Worm (Caenorhabditis elegans): ENCODE results near the gene zip-5.

The zip-5 gene

ce11 chrV:13243205-13243604 is 21.1 kb upstream of the zip-5 start:
- no peak for TF ChIP-seq ceh-31 (tag; optimal IDR thresholded peaks at IDR 0.05)

ce11 chrV:13249436-13249835 is 14.9 kb upstream of the zip-5 start, which contains the start of gene odr-3:
Gene odr-3 (minus strand): TSS chrV:13249536.
- TF ChIP-seq ceh-30 (tag; optimal IDR thresholded peaks at IDR 0.05) (no peak), rnt-1 (tag; optimal IDR thresholded peaks at IDR 0.05) (no peak), K02D7.2 (tag; optimal IDR thresholded peaks at IDR 0.05) (no peak), ceh-45 (GFP tag; IDR thresholded peaks at IDR 0.05) (no peak), ceh-18 (tag; optimal IDR thresholded peaks at IDR 0.05) (no peak), mec-3 (tag; optimal IDR thresholded peaks at IDR 0.05; ENCODE audit: borderline replicate concordance) (no peak), sox-4 (tag; optimal IDR thresholded peaks at IDR 0.05) (no peak), unc-42 (tag; optimal IDR thresholded peaks at IDR 0.05) (no peak), dmd-4 (tag; optimal IDR thresholded peaks at IDR 0.05; ENCODE audit: borderline replicate concordance) (no peak), tbx-2 (tag; optimal IDR thresholded peaks at IDR 0.05) (no peak), F13H6.1 (tag; optimal IDR thresholded peaks at IDR 0.05) (no peak)

- TF ChIP-seq lin-11 (tag; optimal IDR thresholded peaks at IDR 0.05) (no peak), pha-2 (tag; optimal IDR thresholded peaks at IDR 0.05) (no peak), hlh-30 (tag; optimal IDR thresholded peaks at IDR 0.05; ENCODE audit: insufficient read depth) (no peak), fkh-6 (tag; optimal IDR thresholded peaks at IDR 0.05) (no peak), pha-4 (tag; optimal IDR thresholded peaks at IDR 0.05) (no peak), K09A11.1 (tag; optimal IDR thresholded peaks at IDR 0.05; ENCODE audit: insufficient read depth) (no peak), unc-55 (GFP tag; optimal IDR thresholded peaks at IDR 0.05) (no peak), odd-2 (tag; optimal IDR thresholded peaks at IDR 0.05) (no peak), pag-3 (tag; optimal IDR thresholded peaks at IDR 0.05; ENCODE audit: borderline replicate concordance) (no peak), ceh-6 (GFP tag; optimal IDR thresholded peaks at IDR 0.05) (no peak), madf-2 (tag; optimal IDR thresholded peaks at IDR 0.05) (no peak), syd-9 (tag; optimal IDR thresholded peaks at IDR 0.05) (no peak), ref-2 (tag; optimal IDR thresholded peaks at IDR 0.05) (no peak), ahr-1 (tag; optimal IDR thresholded peaks at IDR 0.05) (no peak), elt-4 (tag; optimal IDR thresholded peaks at IDR 0.05) (no peak), nhr-11 (tag; optimal IDR thresholded peaks at IDR 0.05) (no peak), hlh-13 (GFP tag; optimal IDR thresholded peaks at IDR 0.05) (no peak)
Observed at ce11 chrV:13252862-13253261, 11.5 kb upstream of the zip-5 start.

ce11 chrV:13258909-13259361 is 5.4 kb upstream of the zip-5 start, which contains the start of gene C34D1.4:
Gene C34D1.4 (minus strand): TSS chrV:13259311.
- no peak for TF ChIP-seq K02D7.2 (tag; optimal IDR thresholded peaks at IDR 0.05)
- no peak for TF ChIP-seq ztf-16 (tag; optimal IDR thresholded peaks at IDR 0.05)
- TF ChIP-seq ceh-6 (GFP tag; optimal IDR thresholded peaks at IDR 0.05): no peak

ce11 chrV:13259527-13259926 is 4.8 kb upstream of the zip-5 start:
- TF ChIP-seq sox-4 (tag; optimal IDR thresholded peaks at IDR 0.05) (no peak), ets-4 (tag; optimal IDR thresholded peaks at IDR 0.05) (no peak), tbx-2 (tag; optimal IDR thresholded peaks at IDR 0.05) (no peak), unc-42 (tag; optimal IDR thresholded peaks at IDR 0.05) (no peak), ceh-48 (tag; optimal IDR thresholded peaks at IDR 0.05) (no peak), ceh-24 (tag; optimal IDR thresholded peaks at IDR 0.05) (no peak), K09A11.1 (tag; optimal IDR thresholded peaks at IDR 0.05; ENCODE audit: insufficient read depth) (no peak), ceh-9 (tag; optimal IDR thresholded peaks at IDR 0.05) (no peak), che-1 (tag; optimal IDR thresholded peaks at IDR 0.05) (no peak), elt-2 (tag; optimal IDR thresholded peaks at IDR 0.05) (no peak), fax-1 (tag; optimal IDR thresholded peaks at IDR 0.05) (no peak), pha-2 (tag; optimal IDR thresholded peaks at IDR 0.05) (no peak), npax-4 (tag; optimal IDR thresholded peaks at IDR 0.05) (no peak), lim-6 (tag; optimal IDR thresholded peaks at IDR 0.05) (no peak), ttx-3 (tag; optimal IDR thresholded peaks at IDR 0.05) (no peak), tbx-7 (tag; optimal IDR thresholded peaks at IDR 0.05) (no peak), lin-11 (tag; optimal IDR thresholded peaks at IDR 0.05) (no peak), nhr-11 (tag; optimal IDR thresholded peaks at IDR 0.05) (no peak)

All from whole organism, late embryonic.